Worm (Caenorhabditis elegans) whole organism, L2 larva: ENCODE data around the gene pef-1.

Experiments used
- ama-1 ChIP-seq: fragments of 150-350 bp; optimal IDR thresholded peaks from 2 replicates; lab custom pipeline; 2018; ENCODE audit warnings: inconsistent platforms
- egl-27 ChIP-seq: sonication (generic microtip); optimal IDR thresholded peaks from 3 replicates; lab custom pipeline; 2017; ENCODE audit warnings: missing biosample characterization, missing genetic modification reagents, missing genetic modification characterization
- elt-3 ChIP-seq: sonication (generic microtip); optimal IDR thresholded peaks from 2 replicates; lab custom pipeline; 2017; ENCODE audit warnings: missing biosample characterization, missing genetic modification characterization
- ztf-11 ChIP-seq: sonication (generic microtip); optimal IDR thresholded peaks from 2 replicates; lab custom pipeline; 2017; ENCODE audit warnings: missing biosample characterization, missing genetic modification characterization

DNA sequence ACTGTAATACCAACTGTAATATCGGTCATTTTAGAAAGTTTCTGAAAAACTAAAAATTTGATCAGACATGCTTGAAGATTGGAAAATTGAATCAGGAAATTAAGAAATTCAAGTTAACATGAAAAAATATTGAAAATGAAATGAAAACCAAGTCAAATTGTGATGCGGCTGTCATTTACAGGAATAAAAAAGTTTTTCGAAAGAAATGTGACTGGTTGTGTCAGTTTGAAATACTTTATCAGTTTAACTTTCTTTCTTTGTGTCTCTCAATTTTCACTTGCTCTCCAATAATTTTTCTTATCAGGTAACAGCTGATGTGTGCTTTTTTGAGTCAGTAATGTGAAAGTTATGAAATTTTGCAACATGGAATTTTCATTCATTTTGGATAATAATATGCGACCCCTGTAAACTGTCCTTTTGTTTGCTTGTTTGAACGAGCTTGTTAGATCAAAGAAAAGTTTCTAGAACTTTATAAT, 20.2 kb upstream of the pef-1 start, which contains the start of gene fbxa-60:
- TF ChIP-seq egl-27 (tag; lab: Kevin White, UChicago) (no peak), ama-1 (lab: Kevin White, UChicago) (no peak), ztf-11 (tag; lab: Kevin White, UChicago) (no peak), elt-3 (no peak)
